Worm (Caenorhabditis elegans) whole organism, L1 larva: ENCODE results near the gene lido-8.

ENCODE experiments used
- C04F5.9 ChIP-seq: sonication (generic microtip); optimal IDR thresholded peaks from 2 replicates; lab custom pipeline; 2016; ENCODE audit warnings: missing genetic modification characterization, missing compliant biosample characterization
- C16A3.4 ChIP-seq: fragments of 150-350 bp; optimal IDR thresholded peaks from 2 replicates; lab custom pipeline; 2014; ENCODE audit warnings: missing biosample characterization, missing genetic modification characterization
- aly-2 ChIP-seq: fragments of 150-350 bp; optimal IDR thresholded peaks from 2 replicates; lab custom pipeline; 2014; ENCODE audit warnings: missing biosample characterization, missing genetic modification characterization
- ama-1 ChIP-seq: fragments of 150-350 bp; optimal IDR thresholded peaks from 2 replicates; lab custom pipeline; 2014
- ceh-63 ChIP-seq: fragments of 200-800 bp; sonication (Bioruptor generic); optimal IDR thresholded peaks from 2 replicates; lab custom pipeline; 2018; ENCODE audit warnings: mild to moderate bottlenecking, missing genetic modification characterization, missing compliant biosample characterization
- ceh-88 ChIP-seq: fragments of 200-800 bp; sonication (Bioruptor generic); IDR thresholded peaks from 2 replicates; pipeline ENCODE4 v1.3.6; 2022; ENCODE audit warnings: missing genetic modification characterization, missing compliant biosample characterization
- ces-1 ChIP-seq: fragments of 150-350 bp; optimal IDR thresholded peaks from 2 replicates; lab custom pipeline; 2014; ENCODE audit warnings: missing biosample characterization, missing genetic modification reagents, missing genetic modification characterization
- dpl-1 ChIP-seq, 3 experiments: fragments of 150-350 bp in 2 of 3; sonication (generic microtip) in 1 of 3; optimal IDR thresholded peaks; 2 replicates each; lab custom pipeline; 2014 to 2017; ENCODE audit warnings: missing biosample characterization in 3 of 3, missing genetic modification characterization in 3 of 3, missing genetic modification reagents in 3 of 3
- fkh-10 ChIP-seq: sonication (generic microtip); optimal IDR thresholded peaks from 2 replicates; lab custom pipeline; 2017; ENCODE audit warnings: missing biosample characterization, missing genetic modification reagents, missing genetic modification characterization
- hlh-17 ChIP-seq: fragments of 200-800 bp; sonication (Bioruptor generic); optimal IDR thresholded peaks from 2 replicates; lab custom pipeline; 2018; ENCODE audit warnings: missing genetic modification characterization, mild to moderate bottlenecking, missing compliant biosample characterization, moderate library complexity, borderline replicate concordance
- hpl-2 ChIP-seq: fragments of 150-350 bp; optimal IDR thresholded peaks from 2 replicates; lab custom pipeline; 2014; ENCODE audit warnings: missing biosample characterization, missing genetic modification reagents, missing genetic modification characterization
- jun-1 ChIP-seq: fragments of 150-350 bp; optimal IDR thresholded peaks from 2 replicates; lab custom pipeline; 2014; ENCODE audit warnings: missing biosample characterization, missing genetic modification reagents, missing genetic modification characterization
- lin-14 ChIP-seq: fragments of 200-800 bp; sonication (Bioruptor generic); optimal IDR thresholded peaks from 2 replicates; lab custom pipeline; 2018; ENCODE audit warnings: mild to moderate bottlenecking, missing genetic modification characterization, moderate library complexity, missing compliant biosample characterization
- lin-15B ChIP-seq: fragments of 150-350 bp; sonication (generic microtip); optimal IDR thresholded peaks from 3 replicates; lab custom pipeline; 2014; ENCODE audit warnings: missing biosample characterization, missing genetic modification characterization
- lin-35 ChIP-seq, 2 experiments: fragments of 150-350 bp; optimal IDR thresholded peaks; 2 replicates each; lab custom pipeline; 2014; ENCODE audit warnings: missing biosample characterization in 2 of 2, missing genetic modification characterization in 2 of 2, missing genetic modification reagents in 2 of 2
- mab-9 ChIP-seq: fragments of 200-800 bp; sonication (Bioruptor generic); IDR thresholded peaks from 2 replicates; pipeline ENCODE4 v1.3.6; 2022; ENCODE audit warnings: missing genetic modification reagents, missing genetic modification characterization, missing compliant biosample characterization
- mdl-1 ChIP-seq, 2 experiments: fragments of 150-350 bp; optimal IDR thresholded peaks; 2 replicates each; lab custom pipeline; 2014 to 2017; ENCODE audit warnings: missing biosample characterization in 2 of 2, missing genetic modification characterization in 2 of 2, inconsistent platforms in 1 of 2
- mef-2 ChIP-seq: fragments of 150-350 bp; optimal IDR thresholded peaks from 2 replicates; lab custom pipeline; 2014; ENCODE audit warnings: missing biosample characterization, missing genetic modification characterization
- mep-1 ChIP-seq: fragments of 150-350 bp; optimal IDR thresholded peaks from 2 replicates; lab custom pipeline; 2014; ENCODE audit warnings: missing biosample characterization, missing genetic modification characterization
- nhr-28 ChIP-seq: fragments of 150-350 bp; optimal IDR thresholded peaks from 2 replicates; lab custom pipeline; 2014; ENCODE audit warnings: missing biosample characterization, missing genetic modification characterization
- nhr-47 ChIP-seq: sonication (generic microtip); optimal IDR thresholded peaks from 2 replicates; lab custom pipeline; 2016; ENCODE audit warnings: mild to moderate bottlenecking, missing genetic modification characterization, moderate library complexity, missing compliant biosample characterization
- nhr-77 ChIP-seq: fragments of 150-350 bp; optimal IDR thresholded peaks from 2 replicates; lab custom pipeline; 2014; ENCODE audit warnings: missing biosample characterization, missing genetic modification characterization
- nhr-85 ChIP-seq: sonication (generic microtip); peaks from one replicate; lab custom pipeline; 2016; ENCODE audit warnings: missing genetic modification characterization, inconsistent platforms, missing compliant biosample characterization
- nhr-90 ChIP-seq: sonication (generic microtip); optimal IDR thresholded peaks from 2 replicates; lab custom pipeline; 2016; ENCODE audit warnings: mild to moderate bottlenecking, missing genetic modification characterization, missing compliant biosample characterization; ENCODE audit not compliant: poor library complexity
- pag-3 ChIP-seq: sonication (generic microtip); optimal IDR thresholded peaks from 2 replicates; lab custom pipeline; 2017; ENCODE audit warnings: missing genetic modification characterization, mild to moderate bottlenecking, missing compliant biosample characterization, antibody characterized with exemption, borderline replicate concordance; ENCODE audit not compliant: insufficient read depth
- pax-3 ChIP-seq: fragments of 200-800 bp; sonication (Bioruptor generic); optimal IDR thresholded peaks from 2 replicates; lab custom pipeline; 2018; ENCODE audit warnings: mild to moderate bottlenecking, missing genetic modification characterization, moderate library complexity, missing compliant biosample characterization
- rnt-1 ChIP-seq: sonication (generic microtip); optimal IDR thresholded peaks from 2 replicates; lab custom pipeline; 2016; ENCODE audit warnings: mild to moderate bottlenecking, missing genetic modification characterization, moderate library complexity, missing compliant biosample characterization
- snu-23 ChIP-seq: sonication (generic microtip); optimal IDR thresholded peaks from 2 replicates; lab custom pipeline; 2016; ENCODE audit warnings: missing genetic modification characterization, missing compliant biosample characterization
- sptf-1 ChIP-seq: fragments of 150-350 bp; optimal IDR thresholded peaks from 2 replicates; lab custom pipeline; 2014; ENCODE audit warnings: missing biosample characterization, missing genetic modification characterization
- sup-37 ChIP-seq: fragments of 200-800 bp; sonication (Bioruptor generic); optimal IDR thresholded peaks from 2 replicates; lab custom pipeline; 2018; ENCODE audit warnings: mild to moderate bottlenecking, missing genetic modification characterization, missing compliant biosample characterization
- tbx-2 ChIP-seq: sonication (generic microtip); optimal IDR thresholded peaks from 2 replicates; lab custom pipeline; 2016; ENCODE audit warnings: missing genetic modification characterization, missing compliant biosample characterization
- unc-130 ChIP-seq: fragments of 150-350 bp; optimal IDR thresholded peaks from 2 replicates; lab custom pipeline; 2017; ENCODE audit warnings: missing biosample characterization, missing genetic modification characterization, inconsistent platforms
- unc-30 ChIP-seq: sonication (generic microtip); optimal IDR thresholded peaks from 2 replicates; lab custom pipeline; 2017; ENCODE audit warnings: missing biosample characterization, missing genetic modification characterization
- unc-86 ChIP-seq: sonication (generic microtip); optimal IDR thresholded peaks from 2 replicates; lab custom pipeline; 2016; ENCODE audit warnings: missing genetic modification characterization, missing compliant biosample characterization
- vab-15 ChIP-seq: sonication (generic microtip); optimal IDR thresholded peaks from 2 replicates; lab custom pipeline; 2017; ENCODE audit warnings: missing genotype, mild to moderate bottlenecking, missing genetic modification characterization, missing compliant biosample characterization
- xbp-1 ChIP-seq: sonication (generic microtip); optimal IDR thresholded peaks from 2 replicates; lab custom pipeline; 2016; ENCODE audit warnings: missing genetic modification characterization, missing compliant biosample characterization
- zag-1 ChIP-seq: fragments of 150-350 bp; optimal IDR thresholded peaks from 2 replicates; lab custom pipeline; 2014; ENCODE audit warnings: missing biosample characterization, missing genetic modification characterization
- zip-4 ChIP-seq: fragments of 200-800 bp; sonication (Bioruptor generic); optimal IDR thresholded peaks from 2 replicates; lab custom pipeline; 2018; ENCODE audit warnings: mild to moderate bottlenecking, missing genetic modification characterization, moderate library complexity, missing compliant biosample characterization
- ztf-11 ChIP-seq, 2 experiments: sonication (generic microtip); optimal IDR thresholded peaks; 2 replicates each; lab custom pipeline; 2016 to 2017; ENCODE audit warnings: missing genetic modification characterization in 2 of 2, missing biosample characterization in 1 of 2, missing compliant biosample characterization in 1 of 2
- ztf-4 ChIP-seq: fragments of 150-350 bp; optimal IDR thresholded peaks from 2 replicates; lab custom pipeline; 2014; ENCODE audit warnings: missing biosample characterization, missing genetic modification characterization

The lido-8 gene

ce11 chrII:3000535-3001264 lies 3.9 kb downstream of the lido-8 start, which contains the start of gene lido-9:
TSS of gene lido-9 (plus strand) at chrII:3000768.
- no peak for TF ChIP-seq nhr-47 (tag; lab: Kevin White, UChicago)
- TF ChIP-seq lin-14 = no peak
- no peak for TF ChIP-seq C04F5.9 (tag; lab: Kevin White, UChicago)
- no peak for TF ChIP-seq zag-1 (tag; lab: Kevin White, UChicago)
- no peak for TF ChIP-seq tbx-2
- no peak for TF ChIP-seq xbp-1 (tag; lab: Kevin White, UChicago)
- TF ChIP-seq ama-1 = no peak
- no peak for TF ChIP-seq pax-3 (tag; lab: Kevin White, UChicago)
- no peak for TF ChIP-seq sptf-1 (tag; lab: Kevin White, UChicago)
- TF ChIP-seq ceh-63 (GFP tag; lab: Kevin White, UChicago) = no peak
- no peak for TF ChIP-seq pag-3 (tag; lab: Kevin White, UChicago)
- TF ChIP-seq C16A3.4 (tag; lab: Kevin White, UChicago) = no peak
- no peak for TF ChIP-seq vab-15
- no peak for TF ChIP-seq lin-35 (GFP tag; optimal IDR thresholded peaks at IDR 0.05; lab: Kevin White, UChicago)
- no peak for TF ChIP-seq mef-2 (tag; lab: Kevin White, UChicago)
- TF ChIP-seq mdl-1 (tag; optimal IDR thresholded peaks at IDR 0.05; lab: Kevin White, UChicago) = no peak
- TF ChIP-seq snu-23 = no peak

- TF ChIP-seq nhr-85 = no peak
- no peak for TF ChIP-seq ceh-88 (GFP tag; lab: Robert Waterston, UW)
- TF ChIP-seq lin-14 = no peak
- TF ChIP-seq rnt-1 (tag; lab: Kevin White, UChicago) = no peak
- no peak for TF ChIP-seq hpl-2 (GFP tag; lab: Kevin White, UChicago)
- no peak for TF ChIP-seq ces-1
- no peak for TF ChIP-seq unc-86 (tag; lab: Kevin White, UChicago)
- TF ChIP-seq zip-4 (GFP tag; lab: Kevin White, UChicago) = no peak
- TF ChIP-seq nhr-90 = no peak
- TF ChIP-seq ztf-4 (tag; lab: Kevin White, UChicago) = no peak
- no peak for TF ChIP-seq mep-1
- TF ChIP-seq ztf-11 (tag; optimal IDR thresholded peaks at IDR 0.05; lab: Kevin White, UChicago) = no peak
- TF ChIP-seq mab-9 (GFP tag; lab: Robert Waterston, UW) = no peak
- TF ChIP-seq unc-30 (tag; lab: Kevin White, UChicago) = no peak
- TF ChIP-seq jun-1 (tag; lab: Kevin White, UChicago) = no peak
- no peak for TF ChIP-seq lin-15B (tag; lab: Kevin White, UChicago)
- TF ChIP-seq aly-2 = no peak
- TF ChIP-seq nhr-28 (tag; lab: Kevin White, UChicago) = no peak
Observed at ce11 chrII:3002211-3002610, 5.4 kb downstream of the lido-8 start, which contains the start of gene lido-10. TSS of gene lido-10 (plus strand) at chrII:3002511.

ce11 chrII:3003667-3004066 lies 6.8 kb downstream of the lido-8 start, which contains the start of gene lido-11:
TSS of gene lido-11 (plus strand) at chrII:3003967.
- TF ChIP-seq mef-2 (tag; lab: Kevin White, UChicago) (no peak), nhr-47 (tag; lab: Kevin White, UChicago) (no peak), hlh-17 (GFP tag; lab: Kevin White, UChicago) (no peak), nhr-77 (tag; lab: Kevin White, UChicago) (no peak), C04F5.9 (tag; lab: Kevin White, UChicago) (no peak), mep-1 (no peak), dpl-1 (GFP tag; optimal IDR thresholded peaks at IDR 0.05; lab: Kevin White, UChicago) (no peak), sup-37 (no peak), unc-130 (no peak), xbp-1 (tag; lab: Kevin White, UChicago) (no peak), vab-15 (no peak), fkh-10 (no peak), tbx-2 (no peak)
